Worm (Caenorhabditis elegans) whole organism, L4 larva: ENCODE results near the gene ZK822.10.

Experiments used
- R02D3.7 ChIP-seq: fragments of 150-350 bp; sonication (generic microtip); optimal IDR thresholded peaks from 3 replicates; lab custom pipeline; 2014; ENCODE audit warnings: missing biosample characterization, missing genetic modification characterization
- T20F7.1 ChIP-seq: fragments of 200-800 bp; sonication (Bioruptor generic); optimal IDR thresholded peaks from 2 replicates; lab custom pipeline; 2018; ENCODE audit warnings: mild to moderate bottlenecking, missing genetic modification characterization, missing compliant biosample characterization
- aha-1 ChIP-seq: fragments of 150-350 bp; peaks from one replicate; lab custom pipeline; 2014; ENCODE audit warnings: missing biosample characterization, missing genetic modification characterization
- aly-2 ChIP-seq: sonication (generic microtip); optimal IDR thresholded peaks from 2 replicates; lab custom pipeline; 2018; ENCODE audit warnings: missing biosample characterization, missing genetic modification characterization
- ama-1 ChIP-seq: fragments of 150-350 bp; optimal IDR thresholded peaks from 2 replicates; lab custom pipeline; 2014; ENCODE audit warnings: inconsistent platforms, mixed read lengths
- ceh-28 ChIP-seq: fragments of 150-350 bp; optimal IDR thresholded peaks from 2 replicates; lab custom pipeline; 2014; ENCODE audit warnings: missing biosample characterization, missing genetic modification reagents, missing genetic modification characterization
- ceh-62 ChIP-seq: sonication (generic microtip); optimal IDR thresholded peaks from 2 replicates; lab custom pipeline; 2017; ENCODE audit warnings: missing biosample characterization, missing genetic modification characterization
- ces-1 ChIP-seq: fragments of 150-350 bp; sonication (generic microtip); optimal IDR thresholded peaks from 4 replicates; lab custom pipeline; 2014; ENCODE audit warnings: missing biosample characterization, missing genetic modification reagents, missing genetic modification characterization
- ctbp-1 ChIP-seq: fragments of 200-800 bp; sonication (Bioruptor generic); IDR thresholded peaks from 2 replicates; pipeline ENCODE4 v1.3.6; 2022; ENCODE audit warnings: missing genetic modification reagents, missing genetic modification characterization, missing compliant biosample characterization
- daf-12 ChIP-seq: fragments of 150-350 bp; optimal IDR thresholded peaks from 2 replicates; lab custom pipeline; 2014; ENCODE audit warnings: missing biosample characterization, missing genetic modification reagents, missing genetic modification characterization
- dmd-8 ChIP-seq: fragments of 200-800 bp; sonication (Bioruptor generic); IDR thresholded peaks from 2 replicates; pipeline ENCODE4 v1.3.6; 2022; ENCODE audit warnings: missing genetic modification characterization, missing compliant biosample characterization
- duxl-1 ChIP-seq: sonication (generic microtip); optimal IDR thresholded peaks from 2 replicates; lab custom pipeline; 2016; ENCODE audit warnings: mild to moderate bottlenecking, missing genetic modification characterization, moderate library complexity, missing compliant biosample characterization; ENCODE audit not compliant: poor library complexity
- fkh-10 ChIP-seq: fragments of 150-350 bp; optimal IDR thresholded peaks from 2 replicates; lab custom pipeline; 2014; ENCODE audit warnings: missing biosample characterization, missing genetic modification reagents, missing genetic modification characterization
- hmg-1.1 ChIP-seq: fragments of 200-800 bp; sonication (Bioruptor generic); IDR thresholded peaks from 2 replicates; pipeline ENCODE4 v1.3.6; 2022; ENCODE audit warnings: missing genetic modification reagents, missing genetic modification characterization, missing compliant biosample characterization
- lin-29 ChIP-seq: fragments of 200-800 bp; sonication (Bioruptor generic); IDR thresholded peaks from 2 replicates; pipeline ENCODE4 v1.3.6; 2022; ENCODE audit warnings: missing genetic modification reagents, missing genetic modification characterization, missing compliant biosample characterization
- madf-5 ChIP-seq, 2 experiments: fragments of 200-800 bp; sonication (Bioruptor generic); IDR thresholded peaks; 2 replicates each; pipeline ENCODE4 v1.3.6; 2022; ENCODE audit warnings: missing compliant biosample characterization in 2 of 2, missing genetic modification characterization in 2 of 2
- madf-9 ChIP-seq: fragments of 200-800 bp; sonication (Bioruptor generic); conservative IDR thresholded peaks from 2 replicates; pipeline ENCODE4 v1.3.6; 2022; ENCODE audit warnings: missing genetic modification reagents, missing genetic modification characterization, missing compliant biosample characterization
- mdl-1 ChIP-seq, 2 experiments: fragments of 150-350 bp in 1 of 2; sonication (generic microtip) in 1 of 2; optimal IDR thresholded peaks; 2 replicates each; lab custom pipeline; 2014 to 2017; ENCODE audit warnings: missing biosample characterization in 2 of 2, missing genetic modification characterization in 2 of 2
- mes-2 ChIP-seq: sonication (generic microtip); optimal IDR thresholded peaks from 2 replicates; lab custom pipeline; 2016; ENCODE audit warnings: missing genotype, mild to moderate bottlenecking, missing genetic modification characterization, missing compliant biosample characterization; ENCODE audit not compliant: poor library complexity, severe bottlenecking
- mxl-3 ChIP-seq: fragments of 200-800 bp; sonication (Bioruptor generic); optimal IDR thresholded peaks from 2 replicates; lab custom pipeline; 2018; ENCODE audit warnings: mild to moderate bottlenecking, missing genetic modification characterization, missing compliant biosample characterization
- nhr-10 ChIP-seq: fragments of 150-350 bp; optimal IDR thresholded peaks from 2 replicates; lab custom pipeline; 2014; ENCODE audit warnings: missing biosample characterization, missing genetic modification characterization
- nhr-25 ChIP-seq: sonication (generic microtip); optimal IDR thresholded peaks from 2 replicates; lab custom pipeline; 2017; ENCODE audit warnings: missing genetic modification characterization, mild to moderate bottlenecking, missing compliant biosample characterization, antibody characterized with exemption, moderate library complexity, borderline replicate concordance; ENCODE audit not compliant: insufficient read depth
- nhr-41 ChIP-seq: fragments of 200-800 bp; sonication (Bioruptor generic); IDR thresholded peaks from 2 replicates; pipeline ENCODE4 v1.3.6; 2022; ENCODE audit warnings: missing genetic modification reagents, missing genetic modification characterization, missing compliant biosample characterization
- nhr-77 ChIP-seq: fragments of 150-350 bp; optimal IDR thresholded peaks from 2 replicates; lab custom pipeline; 2014; ENCODE audit warnings: missing biosample characterization, missing genetic modification characterization
- set-16 ChIP-seq: fragments of 200-800 bp; sonication (Bioruptor generic); IDR thresholded peaks from 2 replicates; pipeline ENCODE4 v1.3.6; 2022; ENCODE audit warnings: missing genetic modification reagents, missing genetic modification characterization, missing compliant biosample characterization
- skn-1 ChIP-seq: fragments of 150-350 bp; optimal IDR thresholded peaks from 2 replicates; lab custom pipeline; 2014; ENCODE audit warnings: missing biosample characterization, missing genetic modification characterization
- spr-3 ChIP-seq: fragments of 200-800 bp; sonication (Bioruptor generic); optimal IDR thresholded peaks from 2 replicates; lab custom pipeline; 2018; ENCODE audit warnings: mild to moderate bottlenecking, missing genetic modification characterization, missing compliant biosample characterization
- tag-97 ChIP-seq: fragments of 200-800 bp; sonication (Bioruptor generic); IDR thresholded peaks from 2 replicates; pipeline ENCODE4 v1.3.6; 2022; ENCODE audit warnings: missing genetic modification characterization, missing compliant biosample characterization
- unc-130 ChIP-seq: sonication (generic microtip); optimal IDR thresholded peaks from 2 replicates; lab custom pipeline; 2016; ENCODE audit warnings: missing genetic modification reagents, missing genetic modification characterization, missing compliant biosample characterization
- unc-39 ChIP-seq: sonication (generic microtip); optimal IDR thresholded peaks from 2 replicates; lab custom pipeline; 2017; ENCODE audit warnings: missing biosample characterization, missing genetic modification characterization
- unc-62 ChIP-seq, 3 experiments: fragments of 150-350 bp in 1 of 3; sonication (generic microtip); optimal IDR thresholded peaks in 2 of 3; peaks in 1 of 3; 1 replicate in 1 of 3; 2 replicates in 2 of 3; lab custom pipeline; 2014 to 2017; ENCODE audit warnings: missing biosample characterization in 3 of 3, missing genetic modification characterization in 3 of 3, missing genetic modification reagents in 3 of 3, missing genotype in 1 of 3
- vab-7 ChIP-seq: fragments of 200-800 bp; sonication (Bioruptor generic); IDR thresholded peaks from 2 replicates; pipeline ENCODE4 v1.3.6; 2022; ENCODE audit warnings: missing genetic modification reagents, missing genetic modification characterization, missing compliant biosample characterization
- zip-11 ChIP-seq: fragments of 200-800 bp; sonication (Bioruptor generic); IDR thresholded peaks from 2 replicates; pipeline ENCODE4 v1.3.6; 2022; ENCODE audit warnings: missing genetic modification characterization, missing compliant biosample characterization

ZK822.10 gene

DNA sequence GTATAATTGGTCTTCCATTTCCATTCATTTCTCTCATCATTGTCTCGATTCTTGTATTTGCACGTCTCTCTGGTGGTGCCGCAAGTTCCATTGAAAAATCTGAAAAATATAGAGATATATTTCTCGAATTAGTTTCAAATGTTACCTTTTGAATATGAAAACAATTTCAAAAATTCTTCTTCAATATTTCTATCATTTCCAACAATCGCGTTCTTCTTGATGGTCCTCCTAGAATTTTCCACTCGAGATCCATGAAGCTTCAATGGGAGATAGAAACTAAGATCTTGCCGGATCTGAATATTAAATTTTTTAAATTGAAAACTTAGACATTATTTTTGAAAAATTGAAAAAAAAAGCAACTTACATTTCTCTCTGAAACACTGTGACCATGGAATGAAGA, 2.1 kb downstream of the ZK822.10 start:
- TF ChIP-seq aha-1 (tag; lab: Kevin White, UChicago) (peak; percentile 90), lin-29 (GFP tag; lab: Robert Waterston, UW) (no peak)

DNA sequence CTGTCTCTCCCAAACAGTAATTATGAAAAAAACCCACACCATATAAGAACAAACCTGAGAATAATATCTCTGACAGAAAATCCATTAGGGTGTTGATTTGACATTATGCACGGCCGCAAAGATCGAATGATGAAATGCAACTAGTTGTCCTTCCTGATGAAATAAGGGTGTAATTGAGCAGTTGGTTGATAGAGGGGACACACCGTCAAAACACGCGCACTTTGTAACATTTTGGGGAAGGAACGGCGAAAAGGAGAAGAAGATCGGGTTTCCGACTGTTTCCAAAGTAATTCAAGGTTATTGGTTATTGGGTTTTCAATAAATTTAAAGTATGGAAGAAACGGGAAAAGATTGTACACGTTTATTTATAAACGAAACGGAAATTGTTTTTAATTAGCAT, 5.1 kb downstream of the ZK822.10 start, which contains the start of gene ZK822.1:
TSS of gene ZK822.1 (minus strand) at position 121 of the 400 bp plus-strand sequence.
- TF ChIP-seq unc-130 (GFP tag; lab: Kevin White, UChicago), result no peak
- TF ChIP-seq ces-1 (GFP tag; lab: Kevin White, UChicago), result no peak
- no peak for TF ChIP-seq set-16
- TF ChIP-seq aly-2, result no peak
- TF ChIP-seq daf-12 (tag; lab: Kevin White, UChicago), result no peak
- no peak for TF ChIP-seq hmg-1.1 (GFP tag; lab: Robert Waterston, UW)
- no peak for TF ChIP-seq unc-39 (tag; lab: Kevin White, UChicago)
- no peak for TF ChIP-seq zip-11 (GFP tag; lab: Robert Waterston, UW)
- no peak for TF ChIP-seq madf-9 (GFP tag; lab: Robert Waterston, UW)
- no peak for TF ChIP-seq fkh-10 (GFP tag; lab: Kevin White, UChicago)
- no peak for TF ChIP-seq mdl-1 (tag; optimal IDR thresholded peaks at IDR 0.05; lab: Kevin White, UChicago)
- TF ChIP-seq R02D3.7, result no peak
- TF ChIP-seq ceh-28 (tag; lab: Kevin White, UChicago), result no peak
- no peak for TF ChIP-seq nhr-41 (GFP tag; lab: Robert Waterston, UW)
- no peak for TF ChIP-seq mxl-3 (GFP tag; lab: Kevin White, UChicago)
- TF ChIP-seq dmd-8 (GFP tag; lab: Robert Waterston, UW), result no peak
- no peak for TF ChIP-seq ama-1 (lab: Kevin White, UChicago)

DNA sequence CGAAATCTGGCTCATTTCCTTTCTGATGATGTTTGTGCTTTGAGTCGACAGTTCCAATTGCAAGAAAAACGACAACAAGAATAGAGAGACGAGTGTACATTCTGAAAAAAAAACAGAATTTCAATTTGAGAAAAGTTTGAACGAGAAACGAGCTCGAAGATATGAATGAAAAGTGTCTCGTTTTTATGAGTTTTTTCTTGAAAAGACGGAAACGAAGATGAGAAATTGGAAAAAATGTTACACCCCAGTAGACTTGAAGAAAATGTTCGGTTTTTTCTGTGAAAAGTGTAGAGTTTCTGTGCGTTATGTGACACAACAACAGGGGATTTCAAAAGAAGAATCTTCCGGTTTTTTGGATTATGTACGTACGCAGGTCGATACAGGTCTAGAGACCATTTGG, 6.1 kb downstream of the ZK822.10 start, which contains the start of gene srlf-31:
TSS of gene srlf-31 (minus strand) at position 101 of the 400 bp plus-strand sequence.
- TF ChIP-seq spr-3 (GFP tag; lab: Kevin White, UChicago) (no peak), ceh-62 (tag; lab: Kevin White, UChicago) (no peak), skn-1 (tag; lab: Kevin White, UChicago) (no peak), madf-5 (GFP tag; IDR thresholded peaks at IDR 0.05; lab: Robert Waterston, UW) (no peak), duxl-1 (tag; lab: Kevin White, UChicago) (no peak), nhr-25 (no peak), ces-1 (GFP tag; lab: Kevin White, UChicago) (no peak), nhr-77 (tag; lab: Kevin White, UChicago) (no peak), unc-130 (GFP tag; lab: Kevin White, UChicago) (no peak), mes-2 (tag; lab: Kevin White, UChicago) (no peak), madf-9 (GFP tag; lab: Robert Waterston, UW) (no peak), T20F7.1 (no peak), ctbp-1 (GFP tag; lab: Robert Waterston, UW) (no peak)

DNA sequence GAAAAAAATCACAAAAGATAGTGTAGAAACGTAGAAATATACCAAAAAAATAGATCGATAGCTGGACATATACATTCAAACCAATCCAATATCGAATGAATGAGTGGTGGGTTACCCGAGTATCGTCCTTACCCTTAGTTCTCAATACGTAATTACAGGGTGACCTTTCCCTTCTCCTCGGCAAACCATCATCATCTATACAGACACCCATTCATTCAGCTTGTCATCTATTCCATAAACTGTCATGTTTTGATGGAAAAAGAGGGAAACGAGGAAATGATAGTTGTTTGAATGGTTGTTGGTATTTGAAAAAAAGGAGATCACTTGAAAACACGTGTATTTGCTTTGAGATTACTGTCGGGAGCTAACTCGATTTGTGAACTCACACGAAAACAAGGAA, 7.2 kb downstream of the ZK822.10 start:
- TF ChIP-seq nhr-10 (tag; lab: Kevin White, UChicago) (no peak), vab-7 (GFP tag; lab: Robert Waterston, UW) (no peak), unc-62 (GFP tag; optimal IDR thresholded peaks at IDR 0.05 in 1 of 2; lab: Kevin White, UChicago) (peak in 1 of 2 experiments; percentile 62), unc-62 (tag; optimal IDR thresholded peaks at IDR 0.05; lab: Kevin White, UChicago) (no peak), nhr-25 (peak; percentile 31), aha-1 (tag; lab: Kevin White, UChicago) (peak; percentile 82), tag-97 (no peak)
